Fruit fly (Drosophila melanogaster) whole organism, wandering third instar larva: ENCODE measurements around the gene Psf2.
A peak's percentile ranks its signal among the peaks of the same experiment; 100 is the strongest.

Experiments
- Abd-B ChIP-seq: fragments of >200 bp; optimal IDR thresholded peaks from 2 replicates; lab custom pipeline; 2017; ENCODE audit warnings: missing biosample characterization, missing genetic modification characterization
- CG32264 ChIP-seq: fragments of 200-800 bp; sonication (Bioruptor generic); optimal IDR thresholded peaks from 2 replicates; lab custom pipeline; 2016; ENCODE audit warnings: missing biosample characterization, missing genetic modification characterization
- CG9705 ChIP-seq: fragments of 200-800 bp; sonication (Bioruptor generic); optimal IDR thresholded peaks from 2 replicates; lab custom pipeline; 2018; ENCODE audit warnings: missing biosample characterization, mild to moderate bottlenecking, missing genetic modification characterization
- CrebA ChIP-seq: fragments of 200-800 bp; sonication (Bioruptor generic); optimal IDR thresholded peaks from 2 replicates; lab custom pipeline; 2016; ENCODE audit warnings: missing biosample characterization, mild to moderate bottlenecking, missing genetic modification characterization, borderline replicate concordance
- Dfd ChIP-seq: fragments of >200 bp; optimal IDR thresholded peaks from 2 replicates; lab custom pipeline; 2017; ENCODE audit warnings: missing biosample characterization, missing genetic modification characterization
- Dif ChIP-seq: fragments of 200-275, 200-300 bp; sonication (Bioruptor generic); optimal IDR thresholded peaks from 2 replicates; lab custom pipeline; 2018; ENCODE audit warnings: missing biosample characterization, missing genetic modification characterization; ENCODE audit not compliant: partially characterized antibody
- GATAd ChIP-seq: sonication (Bioruptor generic); optimal IDR thresholded peaks from 2 replicates; lab custom pipeline; 2016; ENCODE audit warnings: missing biosample characterization, missing genetic modification characterization
- HLH106 ChIP-seq: fragments of 200-800 bp; optimal IDR thresholded peaks from 3 replicates; lab custom pipeline; 2019; ENCODE audit warnings: missing biosample characterization, mild to moderate bottlenecking, missing genetic modification characterization, moderate library complexity
- Hnf4 ChIP-seq: fragments of 200-800 bp; sonication (Bioruptor generic); optimal IDR thresholded peaks from 2 replicates; lab custom pipeline; 2016; ENCODE audit warnings: missing biosample characterization, mild to moderate bottlenecking, missing genetic modification characterization
- Hr78 ChIP-seq: fragments of >200 bp; optimal IDR thresholded peaks from 2 replicates; lab custom pipeline; 2017; ENCODE audit warnings: missing biosample characterization, missing genetic modification characterization
- Hr83 ChIP-seq: fragments of 200-300 bp; sonication (Bioruptor generic); optimal IDR thresholded peaks from 2 replicates; lab custom pipeline; 2016; ENCODE audit warnings: missing biosample characterization, mild to moderate bottlenecking, missing genetic modification characterization, moderate library complexity; ENCODE audit not compliant: poor library complexity, severe bottlenecking
- Jra ChIP-seq: sonication (Bioruptor generic); optimal IDR thresholded peaks from 2 replicates; lab custom pipeline; 2016; ENCODE audit warnings: missing biosample characterization, missing genetic modification characterization
- Mio ChIP-seq: sonication (Bioruptor generic); optimal IDR thresholded peaks from 2 replicates; lab custom pipeline; 2016; ENCODE audit warnings: missing biosample characterization, missing genetic modification characterization
- Myc ChIP-seq: fragments of >200 bp; optimal IDR thresholded peaks from 2 replicates; lab custom pipeline; 2017
- N ChIP-seq: fragments of >200 bp; optimal IDR thresholded peaks from 2 replicates; lab custom pipeline; 2018; ENCODE audit warnings: missing biosample characterization, missing external identifiers, missing genetic modification characterization
- OdsH ChIP-seq: fragments of 200-800 bp; sonication (Bioruptor generic); optimal IDR thresholded peaks from 2 replicates; lab custom pipeline; 2016; ENCODE audit warnings: missing biosample characterization, mild to moderate bottlenecking, missing genetic modification characterization
- Rel ChIP-seq, 2 experiments: fragments of 200-800 bp; sonication (Bioruptor generic) in 1 of 2; optimal IDR thresholded peaks; 2 replicates in 1 of 2; 3 replicates in 1 of 2; lab custom pipeline; 2016 to 2019; ENCODE audit warnings: mild to moderate bottlenecking in 2 of 2, missing biosample characterization in 2 of 2, missing genetic modification characterization in 2 of 2, moderate library complexity in 1 of 2
- Sp1 ChIP-seq: fragments of 200-800 bp; sonication (Bioruptor generic); optimal IDR thresholded peaks from 3 replicates; lab custom pipeline; 2019; ENCODE audit warnings: missing biosample characterization, mild to moderate bottlenecking, missing genetic modification characterization, moderate library complexity
- Vsx2 ChIP-seq: fragments of 200-300, 225-300 bp; sonication (Bioruptor generic); optimal IDR thresholded peaks from 2 replicates; lab custom pipeline; 2018; ENCODE audit warnings: missing biosample characterization, missing genetic modification characterization; ENCODE audit not compliant: partially characterized antibody
- br ChIP-seq: fragments of 200-800 bp; sonication (Bioruptor generic); optimal IDR thresholded peaks from 2 replicates; lab custom pipeline; 2016; ENCODE audit warnings: missing biosample characterization, missing genetic modification characterization
- brk ChIP-seq: fragments of 200-800 bp; sonication (Bioruptor generic); optimal IDR thresholded peaks from 2 replicates; lab custom pipeline; 2016; ENCODE audit warnings: missing biosample characterization, mild to moderate bottlenecking, missing genetic modification characterization
- dl ChIP-seq, 2 experiments: fragments of 175-275, 200-275 bp in 1 of 2; fragments of 200-275 bp in 1 of 2; sonication (Bioruptor generic); optimal IDR thresholded peaks; lab custom pipeline; 2018; ENCODE audit warnings: mild to moderate bottlenecking in 2 of 2, missing biosample characterization in 2 of 2, missing genetic modification characterization in 2 of 2, moderate library complexity in 2 of 2; ENCODE audit not compliant: partially characterized antibody in 2 of 2, insufficient read depth in 1 of 2
- dmrt93B ChIP-seq: fragments of 200-800 bp; sonication (Bioruptor generic); optimal IDR thresholded peaks from 2 replicates; lab custom pipeline; 2018; ENCODE audit warnings: missing biosample characterization, mild to moderate bottlenecking, missing genetic modification characterization
- dsf ChIP-seq: sonication (Bioruptor generic); optimal IDR thresholded peaks from 2 replicates; lab custom pipeline; 2016; ENCODE audit warnings: missing biosample characterization, missing genetic modification characterization, borderline replicate concordance
- ey ChIP-seq: fragments of 200-800 bp; sonication (Bioruptor generic); optimal IDR thresholded peaks from 2 replicates; lab custom pipeline; 2016; ENCODE audit warnings: missing biosample characterization, missing genetic modification characterization
- foxo ChIP-seq, 2 experiments: fragments of 200-800 bp; sonication (Bioruptor generic); optimal IDR thresholded peaks; 2 replicates in 1 of 2; 3 replicates in 1 of 2; lab custom pipeline; 2016 to 2017; ENCODE audit warnings: missing biosample characterization in 2 of 2, missing genetic modification characterization in 2 of 2
- fru ChIP-seq: fragments of 200-800 bp; sonication (Bioruptor generic); optimal IDR thresholded peaks from 3 replicates; lab custom pipeline; 2016; ENCODE audit warnings: missing biosample characterization, mild to moderate bottlenecking, missing genetic modification characterization
- h ChIP-seq: fragments of 200-800 bp; sonication (Bioruptor generic); optimal IDR thresholded peaks from 3 replicates; lab custom pipeline; 2016; ENCODE audit warnings: missing biosample characterization, mild to moderate bottlenecking, missing genetic modification characterization
- jim ChIP-seq: fragments of 175-275, 200-325 bp; sonication (Bioruptor generic); optimal IDR thresholded peaks from 2 replicates; lab custom pipeline; 2016; ENCODE audit warnings: missing biosample characterization, mild to moderate bottlenecking, missing genetic modification characterization
- lola ChIP-seq: fragments of >200 bp; optimal IDR thresholded peaks from 2 replicates; lab custom pipeline; 2017; ENCODE audit warnings: missing biosample characterization, missing genetic modification characterization
- pan ChIP-seq: fragments of >200 bp; optimal IDR thresholded peaks from 2 replicates; lab custom pipeline; 2017
- psq ChIP-seq: fragments of 200-800 bp; sonication (Bioruptor generic); optimal IDR thresholded peaks from 3 replicates; lab custom pipeline; 2017; ENCODE audit warnings: missing biosample characterization, mild to moderate bottlenecking, missing genetic modification characterization, moderate library complexity
- rgr ChIP-seq: fragments of 200-800 bp; sonication (Bioruptor generic); optimal IDR thresholded peaks from 3 replicates; lab custom pipeline; 2016; ENCODE audit warnings: missing biosample characterization, mild to moderate bottlenecking, missing genetic modification characterization
- sage ChIP-seq: fragments of 200-800 bp; sonication (Bioruptor generic); optimal IDR thresholded peaks from 2 replicates; lab custom pipeline; 2016; ENCODE audit warnings: missing biosample characterization, mild to moderate bottlenecking, missing genetic modification characterization
- sv ChIP-seq: fragments of 200-800 bp; sonication (Bioruptor generic); optimal IDR thresholded peaks from 3 replicates; lab custom pipeline; 2016; ENCODE audit warnings: missing biosample characterization, missing genetic modification characterization
- tai ChIP-seq: sonication (Bioruptor generic); optimal IDR thresholded peaks from 2 replicates; lab custom pipeline; 2016; ENCODE audit warnings: missing biosample characterization, missing genetic modification characterization
- usp ChIP-seq: fragments of >200 bp; optimal IDR thresholded peaks from 2 replicates; lab custom pipeline; 2017; ENCODE audit warnings: missing biosample characterization, missing genetic modification characterization
- woc ChIP-seq: sonication (Bioruptor generic); optimal IDR thresholded peaks from 2 replicates; lab custom pipeline; 2016; ENCODE audit warnings: missing biosample characterization, mild to moderate bottlenecking, missing genetic modification characterization

The Psf2 gene

dm6 chr2L:4350683-4351324 is 36.4 kb downstream of the Psf2 start (continued):
- TF ChIP-seq tai (GFP tag; lab: Kevin White, UChicago): no peak
- no peak for TF ChIP-seq Abd-B (GFP tag; lab: Kevin White, UChicago)
- peak; percentile 48 for TF ChIP-seq OdsH (GFP tag; lab: Kevin White, UChicago)
- TF ChIP-seq dl (GFP tag; optimal IDR thresholded peaks at IDR 0.05; lab: Kevin White, UChicago; ENCODE audit: insufficient read depth in 1 of 2, partially characterized antibody in 2 of 2): no peak
- peak; percentile 58 for TF ChIP-seq h (GFP tag; lab: Kevin White, UChicago)
- no peak for TF ChIP-seq GATAd (GFP tag; lab: Kevin White, UChicago)
- peak; percentile 36 for TF ChIP-seq Hnf4 (GFP tag; lab: Kevin White, UChicago)

dm6 chr2L:4349677-4350076 is 37.5 kb downstream of the Psf2 start:
- TF ChIP-seq dmrt93B (GFP tag; lab: Kevin White, UChicago) (no peak), rgr (no peak), pan (no peak), OdsH (GFP tag; lab: Kevin White, UChicago) (no peak), brk (GFP tag; lab: Kevin White, UChicago) (no peak), h (GFP tag; lab: Kevin White, UChicago) (no peak), psq (GFP tag; lab: Kevin White, UChicago) (no peak), Hnf4 (GFP tag; lab: Kevin White, UChicago) (no peak), jim (GFP tag; lab: Kevin White, UChicago) (no peak), br (GFP tag; lab: Kevin White, UChicago) (no peak), HLH106 (no peak)

- TF ChIP-seq Rel (GFP tag; optimal IDR thresholded peaks at IDR 0.05; lab: Kevin White, UChicago) (no peak), Rel (tag; optimal IDR thresholded peaks at IDR 0.05; lab: Kevin White, UChicago) (no peak), lola (GFP tag; lab: Kevin White, UChicago) (no peak), fru (no peak), Hnf4 (GFP tag; lab: Kevin White, UChicago) (no peak), Dif (GFP tag; lab: Kevin White, UChicago) (no peak), dl (GFP tag; optimal IDR thresholded peaks at IDR 0.05; lab: Kevin White, UChicago; ENCODE audit: insufficient read depth in 1 of 2, partially characterized antibody in 2 of 2) (no peak), Abd-B (GFP tag; lab: Kevin White, UChicago) (no peak), Vsx2 (no peak), h (GFP tag; lab: Kevin White, UChicago) (peak; percentile 44), sv (GFP tag; lab: Kevin White, UChicago) (no peak), psq (GFP tag; lab: Kevin White, UChicago) (peak; percentile 4), dsf (GFP tag; lab: Kevin White, UChicago) (no peak), Myc (lab: Kevin White, UChicago) (no peak), GATAd (GFP tag; lab: Kevin White, UChicago) (no peak), Sp1 (GFP tag; lab: Kevin White, UChicago) (peak; percentile 19), tai (GFP tag; lab: Kevin White, UChicago) (no peak), OdsH (GFP tag; lab: Kevin White, UChicago) (no peak), ey (GFP tag; lab: Kevin White, UChicago) (no peak), br (GFP tag; lab: Kevin White, UChicago) (peak; percentile 33), woc (GFP tag; lab: Kevin White, UChicago) (no peak), rgr (peak; percentile 17), CG32264 (GFP tag; lab: Kevin White, UChicago) (no peak), Jra (GFP tag; lab: Kevin White, UChicago) (no peak), pan (no peak), sage (GFP tag; lab: Kevin White, UChicago) (no peak), usp (GFP tag; lab: Kevin White, UChicago) (no peak), CG9705 (no peak), brk (GFP tag; lab: Kevin White, UChicago) (no peak), Hr83 (GFP tag; lab: Kevin White, UChicago) (no peak), Dfd (GFP tag; lab: Kevin White, UChicago) (no peak), jim (GFP tag; lab: Kevin White, UChicago) (no peak), N (GFP tag; lab: Kevin White, UChicago) (no peak), CrebA (GFP tag; lab: Kevin White, UChicago) (no peak), Mio (GFP tag; lab: Kevin White, UChicago) (no peak), HLH106 (peak; percentile 56), dmrt93B (GFP tag; lab: Kevin White, UChicago) (peak; percentile 20), Hr78 (GFP tag; lab: Kevin White, UChicago) (no peak), foxo (GFP tag; optimal IDR thresholded peaks at IDR 0.05; lab: Kevin White, UChicago) (peak in 1 of 2 experiments; percentile 33)
Observed at dm6 chr2L:4348545-4348944, 38.6 kb downstream of the Psf2 start.
